Worm (Caenorhabditis elegans) whole organism, L1 larva: ENCODE measurements around the gene rps-14.

Experiments used
- F16B12.6 ChIP-seq: fragments of 150-350 bp; optimal IDR thresholded peaks from 2 replicates; lab custom pipeline; 2014; ENCODE audit warnings: missing biosample characterization, missing genetic modification characterization
- Y116A8C.19 ChIP-seq: sonication (generic microtip); optimal IDR thresholded peaks from 2 replicates; lab custom pipeline; 2016; ENCODE audit warnings: missing compliant biosample characterization, missing genetic modification characterization, borderline replicate concordance
- aly-2 ChIP-seq: fragments of 150-350 bp; optimal IDR thresholded peaks from 2 replicates; lab custom pipeline; 2014; ENCODE audit warnings: missing biosample characterization, missing genetic modification characterization
- blmp-1 ChIP-seq: fragments of 150-350 bp; optimal IDR thresholded peaks from 2 replicates; lab custom pipeline; 2014; ENCODE audit warnings: missing biosample characterization, missing genetic modification characterization
- ceh-63 ChIP-seq: fragments of 200-800 bp; sonication (Bioruptor generic); optimal IDR thresholded peaks from 2 replicates; lab custom pipeline; 2018; ENCODE audit warnings: mild to moderate bottlenecking, missing genetic modification characterization, missing compliant biosample characterization
- ceh-8 ChIP-seq: fragments of 200-800 bp; sonication (Bioruptor generic); optimal IDR thresholded peaks from 2 replicates; lab custom pipeline; 2018; ENCODE audit warnings: mild to moderate bottlenecking, missing genetic modification characterization, moderate library complexity, missing compliant biosample characterization
- ceh-90 ChIP-seq: sonication (generic microtip); optimal IDR thresholded peaks from 2 replicates; lab custom pipeline; 2016; ENCODE audit warnings: missing genetic modification characterization, missing compliant biosample characterization
- dpl-1 ChIP-seq, 3 experiments: fragments of 150-350 bp in 2 of 3; sonication (generic microtip) in 1 of 3; optimal IDR thresholded peaks; 2 replicates each; lab custom pipeline; 2014 to 2017; ENCODE audit warnings: missing biosample characterization in 3 of 3, missing genetic modification characterization in 3 of 3, missing genetic modification reagents in 3 of 3
- efl-3 ChIP-seq: fragments of 200-800 bp; sonication (Bioruptor generic); optimal IDR thresholded peaks from 2 replicates; lab custom pipeline; 2018; ENCODE audit warnings: mild to moderate bottlenecking, missing genetic modification characterization, missing compliant biosample characterization
- egl-13 ChIP-seq: sonication (generic microtip); optimal IDR thresholded peaks from 2 replicates; lab custom pipeline; 2016; ENCODE audit warnings: missing genotype, missing genetic modification reagents, missing genetic modification characterization, missing compliant biosample characterization
- egl-27 ChIP-seq, 2 experiments: fragments of 150-350 bp in 1 of 2; sonication (generic microtip); optimal IDR thresholded peaks; 3 replicates each; lab custom pipeline; 2017 to 2018; ENCODE audit warnings: missing biosample characterization in 2 of 2, missing genetic modification characterization in 2 of 2, missing genetic modification reagents in 2 of 2
- elt-3 ChIP-seq, 6 experiments: fragments of 150-350 bp in 1 of 6; sonication (generic microtip); optimal IDR thresholded peaks; 2 replicates each; lab custom pipeline; 2017 to 2018; ENCODE audit warnings: missing biosample characterization in 6 of 6, missing genetic modification characterization in 6 of 6, inconsistent platforms in 1 of 6
- ets-5 ChIP-seq: fragments of 200-800 bp; sonication (Bioruptor generic); IDR thresholded peaks from 2 replicates; pipeline ENCODE4 v1.3.6; 2022; ENCODE audit warnings: missing genetic modification characterization, missing compliant biosample characterization
- fkh-4 ChIP-seq: sonication (generic microtip); optimal IDR thresholded peaks from 2 replicates; lab custom pipeline; 2016; ENCODE audit warnings: missing compliant biosample characterization, missing genetic modification characterization, borderline replicate concordance
- grh-1 ChIP-seq: fragments of 200-800 bp; sonication (Bioruptor generic); IDR thresholded peaks from 2 replicates; pipeline ENCODE4 v1.3.6; 2022; ENCODE audit warnings: missing genetic modification reagents, missing genetic modification characterization, missing compliant biosample characterization
- hlh-4 ChIP-seq: sonication (generic microtip); optimal IDR thresholded peaks from 2 replicates; lab custom pipeline; 2016; ENCODE audit warnings: mild to moderate bottlenecking, missing genetic modification characterization, missing compliant biosample characterization
- hpl-2 ChIP-seq: fragments of 150-350 bp; optimal IDR thresholded peaks from 2 replicates; lab custom pipeline; 2014; ENCODE audit warnings: missing biosample characterization, missing genetic modification reagents, missing genetic modification characterization
- irx-1 ChIP-seq: sonication (generic microtip); optimal IDR thresholded peaks from 2 replicates; lab custom pipeline; 2016; ENCODE audit warnings: missing genetic modification characterization, missing compliant biosample characterization
- jun-1 ChIP-seq: fragments of 150-350 bp; optimal IDR thresholded peaks from 2 replicates; lab custom pipeline; 2014; ENCODE audit warnings: missing biosample characterization, missing genetic modification reagents, missing genetic modification characterization
- lin-13 ChIP-seq: fragments of 150-350 bp; optimal IDR thresholded peaks from 2 replicates; lab custom pipeline; 2014; ENCODE audit warnings: missing biosample characterization, missing genetic modification reagents, missing genetic modification characterization
- lin-14 ChIP-seq: fragments of 200-800 bp; sonication (Bioruptor generic); optimal IDR thresholded peaks from 2 replicates; lab custom pipeline; 2018; ENCODE audit warnings: mild to moderate bottlenecking, missing genetic modification characterization, moderate library complexity, missing compliant biosample characterization
- lin-15B ChIP-seq: fragments of 150-350 bp; sonication (generic microtip); optimal IDR thresholded peaks from 3 replicates; lab custom pipeline; 2014; ENCODE audit warnings: missing biosample characterization, missing genetic modification characterization
- lin-35 ChIP-seq, 2 experiments: fragments of 150-350 bp; optimal IDR thresholded peaks; 2 replicates each; lab custom pipeline; 2014; ENCODE audit warnings: missing biosample characterization in 2 of 2, missing genetic modification characterization in 2 of 2, missing genetic modification reagents in 2 of 2
- lin-39 ChIP-seq: fragments of 150-350 bp; optimal IDR thresholded peaks from 2 replicates; lab custom pipeline; 2014; ENCODE audit warnings: missing biosample characterization, missing genetic modification reagents, missing genetic modification characterization
- lir-3 ChIP-seq: sonication (generic microtip); optimal IDR thresholded peaks from 2 replicates; lab custom pipeline; 2016; ENCODE audit warnings: mild to moderate bottlenecking, missing genetic modification characterization, moderate library complexity, missing compliant biosample characterization; ENCODE audit not compliant: poor library complexity
- lsy-2 ChIP-seq, 2 experiments: fragments of 150-350 bp; optimal IDR thresholded peaks; 2 replicates each; lab custom pipeline; 2014; ENCODE audit warnings: missing biosample characterization in 2 of 2, missing genetic modification characterization in 2 of 2
- mdl-1 ChIP-seq, 2 experiments: fragments of 150-350 bp; optimal IDR thresholded peaks; 2 replicates each; lab custom pipeline; 2014 to 2017; ENCODE audit warnings: missing biosample characterization in 2 of 2, missing genetic modification characterization in 2 of 2, inconsistent platforms in 1 of 2
- mef-2 ChIP-seq: fragments of 150-350 bp; optimal IDR thresholded peaks from 2 replicates; lab custom pipeline; 2014; ENCODE audit warnings: missing biosample characterization, missing genetic modification characterization
- nhr-11 ChIP-seq: fragments of 150-350 bp; optimal IDR thresholded peaks from 2 replicates; lab custom pipeline; 2014; ENCODE audit warnings: missing biosample characterization, missing genetic modification characterization
- nhr-12 ChIP-seq: sonication (generic microtip); optimal IDR thresholded peaks from 2 replicates; lab custom pipeline; 2017; ENCODE audit warnings: missing biosample characterization, missing genetic modification characterization
- nhr-20 ChIP-seq: sonication (generic microtip); optimal IDR thresholded peaks from 2 replicates; lab custom pipeline; 2016; ENCODE audit warnings: mild to moderate bottlenecking, missing genetic modification characterization, missing compliant biosample characterization
- nhr-28 ChIP-seq: fragments of 150-350 bp; optimal IDR thresholded peaks from 2 replicates; lab custom pipeline; 2014; ENCODE audit warnings: missing biosample characterization, missing genetic modification characterization
- nhr-47 ChIP-seq: sonication (generic microtip); optimal IDR thresholded peaks from 2 replicates; lab custom pipeline; 2016; ENCODE audit warnings: mild to moderate bottlenecking, missing genetic modification characterization, moderate library complexity, missing compliant biosample characterization
- nhr-71 ChIP-seq: sonication (generic microtip); optimal IDR thresholded peaks from 2 replicates; lab custom pipeline; 2016; ENCODE audit warnings: mild to moderate bottlenecking, missing genetic modification characterization, moderate library complexity, missing compliant biosample characterization
- nhr-77 ChIP-seq: fragments of 150-350 bp; optimal IDR thresholded peaks from 2 replicates; lab custom pipeline; 2014; ENCODE audit warnings: missing biosample characterization, missing genetic modification characterization
- nhr-84 ChIP-seq: sonication (generic microtip); optimal IDR thresholded peaks from 2 replicates; lab custom pipeline; 2017; ENCODE audit warnings: missing biosample characterization, missing genetic modification characterization
- nhr-90 ChIP-seq: sonication (generic microtip); optimal IDR thresholded peaks from 2 replicates; lab custom pipeline; 2016; ENCODE audit warnings: mild to moderate bottlenecking, missing genetic modification characterization, missing compliant biosample characterization; ENCODE audit not compliant: poor library complexity
- pax-3 ChIP-seq: fragments of 200-800 bp; sonication (Bioruptor generic); optimal IDR thresholded peaks from 2 replicates; lab custom pipeline; 2018; ENCODE audit warnings: mild to moderate bottlenecking, missing genetic modification characterization, moderate library complexity, missing compliant biosample characterization
- pqm-1 ChIP-seq: sonication (generic microtip); optimal IDR thresholded peaks from 3 replicates; lab custom pipeline; 2017; ENCODE audit warnings: missing biosample characterization, missing genetic modification characterization
- rnt-1 ChIP-seq: sonication (generic microtip); optimal IDR thresholded peaks from 2 replicates; lab custom pipeline; 2016; ENCODE audit warnings: mild to moderate bottlenecking, missing genetic modification characterization, moderate library complexity, missing compliant biosample characterization
- skn-1 ChIP-seq: fragments of 150-350 bp; optimal IDR thresholded peaks from 2 replicates; lab custom pipeline; 2014; ENCODE audit warnings: missing biosample characterization, missing genetic modification characterization
- snpc-4 ChIP-seq: fragments of 150-350 bp; optimal IDR thresholded peaks from 2 replicates; lab custom pipeline; 2014; ENCODE audit warnings: missing biosample characterization, missing genetic modification characterization
- snu-23 ChIP-seq: sonication (generic microtip); optimal IDR thresholded peaks from 2 replicates; lab custom pipeline; 2016; ENCODE audit warnings: missing genetic modification characterization, missing compliant biosample characterization
- sox-4 ChIP-seq: sonication (generic microtip); optimal IDR thresholded peaks from 2 replicates; lab custom pipeline; 2016; ENCODE audit warnings: missing genetic modification characterization, missing compliant biosample characterization
- sptf-1 ChIP-seq: fragments of 150-350 bp; optimal IDR thresholded peaks from 2 replicates; lab custom pipeline; 2014; ENCODE audit warnings: missing biosample characterization, missing genetic modification characterization
- tbx-2 ChIP-seq: sonication (generic microtip); optimal IDR thresholded peaks from 2 replicates; lab custom pipeline; 2016; ENCODE audit warnings: missing genetic modification characterization, missing compliant biosample characterization
- unc-130 ChIP-seq: fragments of 150-350 bp; optimal IDR thresholded peaks from 2 replicates; lab custom pipeline; 2017; ENCODE audit warnings: missing biosample characterization, missing genetic modification characterization, inconsistent platforms
- unc-62 ChIP-seq: fragments of 150-350 bp; optimal IDR thresholded peaks from 2 replicates; lab custom pipeline; 2014; ENCODE audit warnings: missing biosample characterization, missing genetic modification reagents, missing genetic modification characterization
- unc-86 ChIP-seq: sonication (generic microtip); optimal IDR thresholded peaks from 2 replicates; lab custom pipeline; 2016; ENCODE audit warnings: missing genetic modification characterization, missing compliant biosample characterization
- vab-15 ChIP-seq: sonication (generic microtip); optimal IDR thresholded peaks from 2 replicates; lab custom pipeline; 2017; ENCODE audit warnings: missing genotype, mild to moderate bottlenecking, missing genetic modification characterization, missing compliant biosample characterization
- zag-1 ChIP-seq: fragments of 150-350 bp; optimal IDR thresholded peaks from 2 replicates; lab custom pipeline; 2014; ENCODE audit warnings: missing biosample characterization, missing genetic modification characterization
- ztf-11 ChIP-seq, 2 experiments: sonication (generic microtip); optimal IDR thresholded peaks; 2 replicates each; lab custom pipeline; 2016 to 2017; ENCODE audit warnings: missing genetic modification characterization in 2 of 2, missing biosample characterization in 1 of 2, missing compliant biosample characterization in 1 of 2

The rps-14 gene

DNA sequence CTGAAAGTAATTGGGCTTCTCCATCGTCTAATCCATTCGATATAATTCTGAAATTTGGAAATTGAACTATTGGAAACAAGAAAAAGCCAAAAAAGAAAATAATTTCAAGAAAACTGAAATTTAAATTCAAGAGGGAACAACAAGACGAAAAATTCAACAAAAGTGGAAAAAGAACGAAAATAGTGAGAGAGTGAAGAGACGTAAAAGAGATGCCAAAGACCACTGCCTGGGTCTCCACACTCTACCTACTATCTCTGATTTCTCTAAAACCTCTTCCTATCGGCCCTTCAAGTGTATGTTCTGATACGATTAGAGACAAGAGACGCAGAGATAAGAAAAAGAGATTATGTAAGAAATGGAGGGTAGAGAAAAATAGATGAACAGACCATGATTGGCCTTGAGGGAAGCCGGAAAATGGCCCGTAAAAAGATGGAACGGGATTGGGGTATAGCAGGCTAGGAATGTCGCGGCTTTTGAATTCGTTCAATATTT, 25.6 kb downstream of the rps-14 start, which contains the start of gene ogt-1 (continued):
- peak; percentile 83 for TF ChIP-seq nhr-47 (tag; lab: Kevin White, UChicago)
- peak; percentile 69 for TF ChIP-seq blmp-1 (tag; lab: Kevin White, UChicago)
- peak; percentile 90 for TF ChIP-seq nhr-20 (tag; lab: Kevin White, UChicago)
- peak in 1 of 2 experiments; percentile 79 for TF ChIP-seq mdl-1 (tag; optimal IDR thresholded peaks at IDR 0.05; lab: Kevin White, UChicago)
- peak; percentile 97 for TF ChIP-seq lin-14 (GFP tag; lab: Kevin White, UChicago)
- TF ChIP-seq lin-39 (tag; lab: Kevin White, UChicago): no peak
- peak; percentile 68 for TF ChIP-seq jun-1 (tag; lab: Kevin White, UChicago)
- TF ChIP-seq pqm-1 (tag; lab: Kevin White, UChicago): no peak
- TF ChIP-seq unc-86 (tag; lab: Kevin White, UChicago): peak; percentile 72
- TF ChIP-seq rnt-1 (tag; lab: Kevin White, UChicago): peak; percentile 80
- TF ChIP-seq ceh-8 (GFP tag; lab: Kevin White, UChicago): peak; percentile 67
- peak; percentile 82 for TF ChIP-seq lin-13
- no peak for TF ChIP-seq sox-4
- peak; percentile 94 for TF ChIP-seq snu-23
- peak; percentile 74 for TF ChIP-seq nhr-11 (tag; lab: Kevin White, UChicago)
- no peak for TF ChIP-seq sptf-1 (tag; lab: Kevin White, UChicago)
- no peak for TF ChIP-seq unc-62
- no peak for TF ChIP-seq hlh-4 (tag; lab: Kevin White, UChicago)
- TF ChIP-seq ztf-11 (tag; optimal IDR thresholded peaks at IDR 0.05; lab: Kevin White, UChicago): no peak
- TF ChIP-seq mef-2 (tag; lab: Kevin White, UChicago): peak; percentile 65
- peak; percentile 69 for TF ChIP-seq grh-1 (GFP tag; lab: Robert Waterston, UW)
- TF ChIP-seq tbx-2 (tag; lab: Kevin White, UChicago): peak; percentile 84
- no peak for TF ChIP-seq Y116A8C.19 (tag; lab: Kevin White, UChicago)
- TF ChIP-seq nhr-12: no peak
- TF ChIP-seq ets-5 (GFP tag; lab: Robert Waterston, UW): no peak
- TF ChIP-seq nhr-77 (tag; lab: Kevin White, UChicago): peak; percentile 71
- peak; percentile 88 to 90 for TF ChIP-seq lsy-2 (tag; optimal IDR thresholded peaks at IDR 0.05; lab: Kevin White, UChicago)
- no peak for TF ChIP-seq ceh-63
- peak; percentile 36 for TF ChIP-seq hpl-2 (GFP tag; lab: Kevin White, UChicago)
- TF ChIP-seq dpl-1 (GFP tag; optimal IDR thresholded peaks at IDR 0.05; lab: Kevin White, UChicago): peak; percentile 64 to 70 (median 66)
- TF ChIP-seq snpc-4 (tag; lab: Kevin White, UChicago): peak; percentile 76
- TF ChIP-seq nhr-90 (tag; lab: Kevin White, UChicago): peak; percentile 76
- TF ChIP-seq lin-35 (GFP tag; optimal IDR thresholded peaks at IDR 0.05; lab: Kevin White, UChicago): peak; percentile 71 to 80
- TF ChIP-seq nhr-71 (tag; lab: Kevin White, UChicago): peak; percentile 96
- TF ChIP-seq fkh-4 (tag; lab: Kevin White, UChicago): no peak
- TF ChIP-seq aly-2 (tag; lab: Kevin White, UChicago): peak; percentile 66
- TF ChIP-seq lir-3 (tag; lab: Kevin White, UChicago): peak; percentile 72
- peak; percentile 56 for TF ChIP-seq skn-1 (tag; lab: Kevin White, UChicago)
- TF ChIP-seq egl-27 (tag; optimal IDR thresholded peaks at IDR 0.05; lab: Kevin White, UChicago): peak; percentile 93 to 98
- no peak for TF ChIP-seq ceh-90 (tag; lab: Kevin White, UChicago)
- peak in 3 of 6 experiments; percentile 18 to 83 (median 78) for TF ChIP-seq elt-3 (tag; optimal IDR thresholded peaks at IDR 0.05; lab: Kevin White, UChicago)
- TF ChIP-seq F16B12.6 (tag; lab: Kevin White, UChicago): peak; percentile 40
- no peak for TF ChIP-seq pax-3 (tag; lab: Kevin White, UChicago)
- TF ChIP-seq zag-1 (tag; lab: Kevin White, UChicago): peak; percentile 39
- no peak for TF ChIP-seq lin-15B
- no peak for TF ChIP-seq nhr-28 (tag; lab: Kevin White, UChicago)
- peak; percentile 32 for TF ChIP-seq egl-13 (tag; lab: Kevin White, UChicago)
- peak; percentile 62 for TF ChIP-seq irx-1 (tag; lab: Kevin White, UChicago)
- no peak for TF ChIP-seq efl-3
- no peak for TF ChIP-seq nhr-84 (tag; lab: Kevin White, UChicago)
- no peak for TF ChIP-seq vab-15
- no peak for TF ChIP-seq unc-130 (tag; lab: Kevin White, UChicago)
